Worm (Caenorhabditis elegans) whole organism, L4/young adult: ENCODE data around the gene flp-20.
A peak's percentile ranks its signal among the peaks of the same experiment; 100 is the strongest.

Source experiments
- W03F9.2 ChIP-seq: fragments of 150-350 bp; optimal IDR thresholded peaks from 2 replicates; lab custom pipeline; 2014; ENCODE audit warnings: missing biosample characterization, missing genetic modification characterization
- dao-5 ChIP-seq: sonication (generic microtip); optimal IDR thresholded peaks from 2 replicates; lab custom pipeline; 2016; ENCODE audit warnings: missing genotype, missing genetic modification characterization, moderate library complexity, missing compliant biosample characterization
- him-1 ChIP-seq: sonication (generic microtip); optimal IDR thresholded peaks from 2 replicates; lab custom pipeline; 2016; ENCODE audit warnings: missing genotype, missing genetic modification reagents, missing genetic modification characterization, missing compliant biosample characterization

flp-20 gene

ce11 chrX:9349844-9350556 is at the start of gene flp-20:
Gene flp-20, minus strand, starts transcription at chrX:9349894.
- TF ChIP-seq dao-5: no peak
- TF ChIP-seq him-1 (tag; lab: Kevin White, UChicago): no peak
- no peak for TF ChIP-seq W03F9.2 (tag; lab: Kevin White, UChicago)

ce11 chrX:9397401-9397800 is 47.7 kb upstream of the flp-20 start, which contains the start of gene fln-2:
Gene fln-2, plus strand, starts transcription at chrX:9397701.
- TF ChIP-seq W03F9.2 (tag; lab: Kevin White, UChicago) (no peak), him-1 (tag; lab: Kevin White, UChicago) (no peak), dao-5 (no peak)

ce11 chrX:9393750-9394149 is 44.1 kb upstream of the flp-20 start, which contains the start of gene C23F12.9:
Gene C23F12.9, plus strand, starts transcription at chrX:9394050.
- TF ChIP-seq W03F9.2 (tag; lab: Kevin White, UChicago): no peak
- TF ChIP-seq him-1 (tag; lab: Kevin White, UChicago): no peak
- TF ChIP-seq dao-5: no peak

- TF ChIP-seq him-1 (tag; lab: Kevin White, UChicago): no peak
- no peak for TF ChIP-seq dao-5
- no peak for TF ChIP-seq W03F9.2 (tag; lab: Kevin White, UChicago)
Observed at ce11 chrX:9391345-9391744, 41.7 kb upstream of the flp-20 start, which contains the start of gene C23F12.3. Gene C23F12.3, plus strand, starts transcription at chrX:9391645.

- TF ChIP-seq W03F9.2 (tag; lab: Kevin White, UChicago) (no peak), dao-5 (no peak), him-1 (tag; lab: Kevin White, UChicago) (no peak)
Observed at ce11 chrX:9388686-9389085, 39.0 kb upstream of the flp-20 start.

- TF ChIP-seq him-1 (tag; lab: Kevin White, UChicago) (no peak), W03F9.2 (tag; lab: Kevin White, UChicago) (no peak)
Observed at ce11 chrX:9387041-9387440, 37.3 kb upstream of the flp-20 start, which contains the start of gene C23F12.4. Gene C23F12.4, plus strand, starts transcription at chrX:9387341.

DNA sequence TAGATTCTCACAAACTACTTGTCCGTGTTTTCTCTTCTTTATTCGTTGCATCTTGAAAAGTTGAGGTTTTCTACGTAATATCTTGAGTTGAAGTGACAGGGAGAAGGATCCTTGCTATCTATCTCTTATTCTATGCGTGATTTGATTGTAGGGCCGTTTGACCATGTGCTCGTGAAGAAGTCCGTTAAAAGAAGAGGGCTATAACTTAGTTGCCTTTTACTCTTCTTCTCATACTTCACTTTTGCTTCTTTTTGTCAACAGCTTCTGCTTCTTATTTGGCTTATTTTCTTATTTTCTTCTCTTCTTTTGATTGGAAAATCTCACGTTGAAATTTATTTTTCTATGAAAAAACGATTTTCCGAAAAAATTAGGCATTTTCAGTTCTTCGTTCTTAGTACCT is 24.0 kb upstream of the flp-20 start:
- no peak for TF ChIP-seq him-1 (tag; lab: Kevin White, UChicago)
- TF ChIP-seq W03F9.2 (tag; lab: Kevin White, UChicago): no peak
- TF ChIP-seq dao-5: no peak

- TF ChIP-seq dao-5 (peak; percentile 23), W03F9.2 (tag; lab: Kevin White, UChicago) (no peak), him-1 (tag; lab: Kevin White, UChicago) (peak; percentile 29)
Observed at ce11 chrX:9372987-9373386, 23.3 kb upstream of the flp-20 start.

ce11 chrX:9372221-9372620 is 22.5 kb upstream of the flp-20 start:
- no peak for TF ChIP-seq W03F9.2 (tag; lab: Kevin White, UChicago)
- no peak for TF ChIP-seq dao-5
- no peak for TF ChIP-seq him-1 (tag; lab: Kevin White, UChicago)

- TF ChIP-seq W03F9.2 (tag; lab: Kevin White, UChicago): no peak
- no peak for TF ChIP-seq dao-5
- TF ChIP-seq him-1 (tag; lab: Kevin White, UChicago): no peak
Observed at ce11 chrX:9369927-9370326, 20.2 kb upstream of the flp-20 start.

- TF ChIP-seq W03F9.2 (tag; lab: Kevin White, UChicago) (no peak), dao-5 (no peak), him-1 (tag; lab: Kevin White, UChicago) (no peak)
Observed at ce11 chrX:9364501-9364900, 14.8 kb upstream of the flp-20 start, which contains the start of gene pkc-2. Gene pkc-2, plus strand, starts transcription at chrX:9364818.

DNA sequence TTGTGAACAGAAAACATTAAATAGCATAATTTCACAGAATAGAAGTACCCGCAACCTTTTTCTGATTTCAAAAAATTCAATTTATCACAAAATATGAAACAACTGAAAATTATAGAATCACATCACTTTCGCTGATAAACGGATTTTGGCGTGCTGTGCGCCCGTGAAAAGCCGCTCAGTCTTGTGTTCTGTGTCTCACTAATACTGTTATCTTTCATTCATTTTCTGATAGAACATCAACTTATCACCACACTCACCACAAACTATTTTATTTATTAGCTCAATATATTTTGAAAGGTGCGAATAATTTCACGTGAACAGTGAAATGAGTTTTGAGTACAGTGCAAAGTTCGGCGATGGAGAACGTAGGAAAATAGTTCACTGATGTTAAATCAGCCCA is 14.4 kb upstream of the flp-20 start:
- TF ChIP-seq W03F9.2 (tag; lab: Kevin White, UChicago) (no peak), dao-5 (no peak), him-1 (tag; lab: Kevin White, UChicago) (no peak)

DNA sequence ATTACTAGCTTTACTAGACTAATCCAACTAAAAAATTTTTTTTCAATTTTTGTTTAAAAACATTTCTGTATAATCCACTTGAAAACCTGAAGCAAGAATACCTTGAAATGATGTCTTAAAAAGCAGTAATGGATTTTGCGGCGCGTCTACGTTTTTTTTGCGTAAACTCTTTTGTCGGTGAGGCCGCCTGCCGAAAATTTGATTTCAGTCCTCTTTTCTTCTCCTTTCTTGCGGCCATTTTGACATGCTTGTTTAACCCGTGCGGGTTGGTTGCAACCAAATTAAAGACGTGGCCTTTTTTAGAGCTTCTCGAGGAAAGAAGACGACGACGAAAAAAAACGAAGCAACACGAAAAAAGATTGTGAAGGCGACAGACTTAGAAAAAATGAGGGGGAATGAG is 11.4 kb upstream of the flp-20 start:
- TF ChIP-seq W03F9.2 (tag; lab: Kevin White, UChicago) (no peak), him-1 (tag; lab: Kevin White, UChicago) (no peak), dao-5 (no peak)

DNA sequence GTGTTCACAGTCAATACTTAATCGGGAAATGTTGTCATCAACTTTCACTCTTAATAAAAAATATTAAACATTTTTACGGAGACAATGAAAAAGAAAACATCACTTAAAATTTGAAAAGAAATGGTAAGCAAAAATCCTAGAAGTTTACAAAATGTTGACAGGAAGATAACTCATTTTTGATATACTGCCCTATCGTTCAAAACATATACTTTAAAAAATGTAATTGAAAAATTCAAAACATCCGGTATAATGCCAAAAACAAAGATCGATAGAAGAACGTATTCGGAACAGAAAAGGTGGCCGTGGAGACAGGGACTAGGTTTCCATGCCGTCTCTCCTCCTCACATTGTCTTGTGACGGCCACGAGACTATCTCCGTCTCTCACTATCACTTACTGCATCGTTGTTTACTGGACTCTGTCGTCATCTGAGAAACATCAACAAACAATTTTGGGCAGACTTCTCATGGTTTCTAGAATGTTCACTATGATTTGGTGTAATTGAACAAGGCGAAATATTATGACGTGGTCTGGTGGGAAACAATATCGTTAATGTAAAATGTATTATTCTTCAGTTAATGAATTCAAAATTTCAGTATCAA is 2.2 kb downstream of the flp-20 start, which contains the start of gene oga-1:
oga-1 (minus strand) TSS at position 51 of the 600 bp plus-strand sequence.
- no peak for TF ChIP-seq him-1 (tag; lab: Kevin White, UChicago)
- TF ChIP-seq W03F9.2 (tag; lab: Kevin White, UChicago): peak; percentile 57
